Worm (Caenorhabditis elegans) whole organism, L1 larva: ENCODE data around the gene T09E8.4.

Source experiments
- alr-1 ChIP-seq: fragments of 200-800 bp; sonication (Bioruptor generic); optimal IDR thresholded peaks from 2 replicates; lab custom pipeline; 2018; ENCODE audit warnings: borderline replicate concordance, mild to moderate bottlenecking, missing genetic modification characterization, missing compliant biosample characterization
- blmp-1 ChIP-seq: fragments of 150-350 bp; optimal IDR thresholded peaks from 2 replicates; lab custom pipeline; 2014; ENCODE audit warnings: missing biosample characterization, missing genetic modification characterization
- ceh-63 ChIP-seq: fragments of 200-800 bp; sonication (Bioruptor generic); optimal IDR thresholded peaks from 2 replicates; lab custom pipeline; 2018; ENCODE audit warnings: mild to moderate bottlenecking, missing genetic modification characterization, missing compliant biosample characterization
- ceh-88 ChIP-seq: fragments of 200-800 bp; sonication (Bioruptor generic); IDR thresholded peaks from 2 replicates; pipeline ENCODE4 v1.3.6; 2022; ENCODE audit warnings: missing genetic modification characterization, missing compliant biosample characterization
- efl-1 ChIP-seq, 4 experiments: fragments of 150-350 bp; optimal IDR thresholded peaks in 3 of 4; peaks in 1 of 4; 1 replicate in 1 of 4; 2 replicates in 3 of 4; lab custom pipeline; 2014; ENCODE audit warnings: missing biosample characterization in 2 of 4, missing genetic modification characterization in 2 of 4, missing genetic modification reagents in 2 of 4
- efl-3 ChIP-seq: fragments of 200-800 bp; sonication (Bioruptor generic); optimal IDR thresholded peaks from 2 replicates; lab custom pipeline; 2018; ENCODE audit warnings: mild to moderate bottlenecking, missing genetic modification characterization, missing compliant biosample characterization
- egl-27 ChIP-seq, 2 experiments: fragments of 150-350 bp in 1 of 2; sonication (generic microtip); optimal IDR thresholded peaks; 3 replicates each; lab custom pipeline; 2017 to 2018; ENCODE audit warnings: missing biosample characterization in 2 of 2, missing genetic modification characterization in 2 of 2, missing genetic modification reagents in 2 of 2
- elt-2 ChIP-seq: sonication (generic microtip); optimal IDR thresholded peaks from 2 replicates; lab custom pipeline; 2016; ENCODE audit warnings: missing genetic modification characterization, mild to moderate bottlenecking, inconsistent platforms, missing compliant biosample characterization, missing genetic modification reagents
- elt-3 ChIP-seq, 6 experiments: fragments of 150-350 bp in 1 of 6; sonication (generic microtip); optimal IDR thresholded peaks; 2 replicates each; lab custom pipeline; 2017 to 2018; ENCODE audit warnings: missing biosample characterization in 6 of 6, missing genetic modification characterization in 6 of 6, inconsistent platforms in 1 of 6
- ets-5 ChIP-seq: fragments of 200-800 bp; sonication (Bioruptor generic); IDR thresholded peaks from 2 replicates; pipeline ENCODE4 v1.3.6; 2022; ENCODE audit warnings: missing genetic modification characterization, missing compliant biosample characterization
- fkh-10 ChIP-seq: sonication (generic microtip); optimal IDR thresholded peaks from 2 replicates; lab custom pipeline; 2017; ENCODE audit warnings: missing biosample characterization, missing genetic modification reagents, missing genetic modification characterization
- fkh-8 ChIP-seq: sonication (generic microtip); optimal IDR thresholded peaks from 2 replicates; lab custom pipeline; 2016; ENCODE audit warnings: mild to moderate bottlenecking, missing genetic modification characterization, missing compliant biosample characterization
- fos-1 ChIP-seq: fragments of 150-350 bp; optimal IDR thresholded peaks from 2 replicates; lab custom pipeline; 2014; ENCODE audit warnings: missing biosample characterization, missing genetic modification characterization
- grh-1 ChIP-seq: fragments of 200-800 bp; sonication (Bioruptor generic); IDR thresholded peaks from 2 replicates; pipeline ENCODE4 v1.3.6; 2022; ENCODE audit warnings: missing genetic modification reagents, missing genetic modification characterization, missing compliant biosample characterization
- hpl-2 ChIP-seq: fragments of 150-350 bp; optimal IDR thresholded peaks from 2 replicates; lab custom pipeline; 2014; ENCODE audit warnings: missing biosample characterization, missing genetic modification reagents, missing genetic modification characterization
- irx-1 ChIP-seq: sonication (generic microtip); optimal IDR thresholded peaks from 2 replicates; lab custom pipeline; 2016; ENCODE audit warnings: missing genetic modification characterization, missing compliant biosample characterization
- jun-1 ChIP-seq: fragments of 150-350 bp; optimal IDR thresholded peaks from 2 replicates; lab custom pipeline; 2014; ENCODE audit warnings: missing biosample characterization, missing genetic modification reagents, missing genetic modification characterization
- lin-14 ChIP-seq: fragments of 200-800 bp; sonication (Bioruptor generic); optimal IDR thresholded peaks from 2 replicates; lab custom pipeline; 2018; ENCODE audit warnings: mild to moderate bottlenecking, missing genetic modification characterization, moderate library complexity, missing compliant biosample characterization
- lin-15B ChIP-seq: fragments of 150-350 bp; sonication (generic microtip); optimal IDR thresholded peaks from 3 replicates; lab custom pipeline; 2014; ENCODE audit warnings: missing biosample characterization, missing genetic modification characterization
- lin-35 ChIP-seq, 2 experiments: fragments of 150-350 bp; optimal IDR thresholded peaks; 2 replicates each; lab custom pipeline; 2014; ENCODE audit warnings: missing biosample characterization in 2 of 2, missing genetic modification characterization in 2 of 2, missing genetic modification reagents in 2 of 2
- lir-3 ChIP-seq: sonication (generic microtip); optimal IDR thresholded peaks from 2 replicates; lab custom pipeline; 2016; ENCODE audit warnings: mild to moderate bottlenecking, missing genetic modification characterization, moderate library complexity, missing compliant biosample characterization; ENCODE audit not compliant: poor library complexity
- mab-9 ChIP-seq: fragments of 200-800 bp; sonication (Bioruptor generic); IDR thresholded peaks from 2 replicates; pipeline ENCODE4 v1.3.6; 2022; ENCODE audit warnings: missing genetic modification reagents, missing genetic modification characterization, missing compliant biosample characterization
- mef-2 ChIP-seq: fragments of 150-350 bp; optimal IDR thresholded peaks from 2 replicates; lab custom pipeline; 2014; ENCODE audit warnings: missing biosample characterization, missing genetic modification characterization
- nhr-20 ChIP-seq: sonication (generic microtip); optimal IDR thresholded peaks from 2 replicates; lab custom pipeline; 2016; ENCODE audit warnings: mild to moderate bottlenecking, missing genetic modification characterization, missing compliant biosample characterization
- nhr-237 ChIP-seq: fragments of 150-350 bp; optimal IDR thresholded peaks from 2 replicates; lab custom pipeline; 2014; ENCODE audit warnings: missing biosample characterization, missing genetic modification characterization
- nhr-84 ChIP-seq: sonication (generic microtip); optimal IDR thresholded peaks from 2 replicates; lab custom pipeline; 2017; ENCODE audit warnings: missing biosample characterization, missing genetic modification characterization
- nhr-85 ChIP-seq: sonication (generic microtip); peaks from one replicate; lab custom pipeline; 2016; ENCODE audit warnings: missing genetic modification characterization, inconsistent platforms, missing compliant biosample characterization
- nhr-90 ChIP-seq: sonication (generic microtip); optimal IDR thresholded peaks from 2 replicates; lab custom pipeline; 2016; ENCODE audit warnings: mild to moderate bottlenecking, missing genetic modification characterization, missing compliant biosample characterization; ENCODE audit not compliant: poor library complexity
- pag-3 ChIP-seq: sonication (generic microtip); optimal IDR thresholded peaks from 2 replicates; lab custom pipeline; 2017; ENCODE audit warnings: missing genetic modification characterization, mild to moderate bottlenecking, missing compliant biosample characterization, antibody characterized with exemption, borderline replicate concordance; ENCODE audit not compliant: insufficient read depth
- pax-3 ChIP-seq: fragments of 200-800 bp; sonication (Bioruptor generic); optimal IDR thresholded peaks from 2 replicates; lab custom pipeline; 2018; ENCODE audit warnings: mild to moderate bottlenecking, missing genetic modification characterization, moderate library complexity, missing compliant biosample characterization
- rnt-1 ChIP-seq: sonication (generic microtip); optimal IDR thresholded peaks from 2 replicates; lab custom pipeline; 2016; ENCODE audit warnings: mild to moderate bottlenecking, missing genetic modification characterization, moderate library complexity, missing compliant biosample characterization
- snpc-4 ChIP-seq: fragments of 150-350 bp; optimal IDR thresholded peaks from 2 replicates; lab custom pipeline; 2014; ENCODE audit warnings: missing biosample characterization, missing genetic modification characterization
- snu-23 ChIP-seq: sonication (generic microtip); optimal IDR thresholded peaks from 2 replicates; lab custom pipeline; 2016; ENCODE audit warnings: missing genetic modification characterization, missing compliant biosample characterization
- swsn-7 ChIP-seq: sonication (generic microtip); optimal IDR thresholded peaks from 2 replicates; lab custom pipeline; 2016; ENCODE audit warnings: missing genetic modification characterization, missing compliant biosample characterization
- unc-130 ChIP-seq: fragments of 150-350 bp; optimal IDR thresholded peaks from 2 replicates; lab custom pipeline; 2017; ENCODE audit warnings: missing biosample characterization, missing genetic modification characterization, inconsistent platforms
- unc-30 ChIP-seq: sonication (generic microtip); optimal IDR thresholded peaks from 2 replicates; lab custom pipeline; 2017; ENCODE audit warnings: missing biosample characterization, missing genetic modification characterization
- unc-86 ChIP-seq: sonication (generic microtip); optimal IDR thresholded peaks from 2 replicates; lab custom pipeline; 2016; ENCODE audit warnings: missing genetic modification characterization, missing compliant biosample characterization
- unc-98 ChIP-seq: fragments of 200-800 bp; sonication (Bioruptor generic); IDR thresholded peaks from 2 replicates; pipeline ENCODE4 v1.3.6; 2022; ENCODE audit warnings: missing genetic modification characterization, missing compliant biosample characterization
- zip-4 ChIP-seq: fragments of 200-800 bp; sonication (Bioruptor generic); optimal IDR thresholded peaks from 2 replicates; lab custom pipeline; 2018; ENCODE audit warnings: mild to moderate bottlenecking, missing genetic modification characterization, moderate library complexity, missing compliant biosample characterization
- ztf-11 ChIP-seq, 2 experiments: sonication (generic microtip); optimal IDR thresholded peaks; 2 replicates each; lab custom pipeline; 2016 to 2017; ENCODE audit warnings: missing genetic modification characterization in 2 of 2, missing biosample characterization in 1 of 2, missing compliant biosample characterization in 1 of 2

The T09E8.4 gene

ce11 chrV:13173718-13174117 is 10.3 kb downstream of the T09E8.4 start:
- TF ChIP-seq nhr-90 (tag; lab: Kevin White, UChicago) (no peak), fkh-10 (GFP tag; lab: Kevin White, UChicago) (no peak), efl-3 (no peak), ztf-11 (tag; optimal IDR thresholded peaks at IDR 0.05; lab: Kevin White, UChicago) (no peak), grh-1 (0 out of 2 replicates have a peak, but pooled peaks have one; percentile 17), unc-98 (GFP tag; lab: Robert Waterston, UW) (no peak), nhr-84 (no peak), mef-2 (tag; lab: Kevin White, UChicago) (no peak), mab-9 (GFP tag; lab: Robert Waterston, UW) (no peak), nhr-85 (tag; lab: Kevin White, UChicago) (no peak), blmp-1 (tag; lab: Kevin White, UChicago) (peak; percentile 93), hpl-2 (no peak), elt-3 (tag; optimal IDR thresholded peaks at IDR 0.05; lab: Kevin White, UChicago) (peak in 5 of 6 experiments; percentile 34 to 86 (median 76))

- TF ChIP-seq lin-14 (GFP tag; lab: Kevin White, UChicago) (peak; percentile 40), blmp-1 (tag; lab: Kevin White, UChicago) (peak; percentile 21), snpc-4 (tag; lab: Kevin White, UChicago) (no peak), zip-4 (GFP tag; lab: Kevin White, UChicago) (no peak), efl-3 (no peak)
Observed at ce11 chrV:13170497-13170896, 13.5 kb downstream of the T09E8.4 start.

- TF ChIP-seq swsn-7 (tag; lab: Kevin White, UChicago) (no peak), elt-2 (tag; lab: Kevin White, UChicago) (no peak), nhr-237 (tag; lab: Kevin White, UChicago) (no peak), lin-15B (no peak), nhr-85 (tag; lab: Kevin White, UChicago) (no peak), lin-14 (GFP tag; lab: Kevin White, UChicago) (peak; percentile 60)
Observed at ce11 chrV:13166582-13166981, 17.5 kb downstream of the T09E8.4 start.

- TF ChIP-seq unc-30 (tag; lab: Kevin White, UChicago) (no peak), egl-27 (tag; optimal IDR thresholded peaks at IDR 0.05; lab: Kevin White, UChicago) (no peak), pag-3 (tag; lab: Kevin White, UChicago) (no peak), snpc-4 (tag; lab: Kevin White, UChicago) (no peak), rnt-1 (tag; lab: Kevin White, UChicago) (no peak), fkh-10 (GFP tag; lab: Kevin White, UChicago) (peak; percentile 76), lin-14 (GFP tag; lab: Kevin White, UChicago) (peak; percentile 27), unc-86 (tag; lab: Kevin White, UChicago) (no peak), zip-4 (GFP tag; lab: Kevin White, UChicago) (no peak), ets-5 (GFP tag; lab: Robert Waterston, UW) (no peak), ceh-63 (GFP tag; lab: Kevin White, UChicago) (no peak), unc-130 (tag; lab: Kevin White, UChicago) (no peak)
Observed at ce11 chrV:13165244-13165643, 18.8 kb downstream of the T09E8.4 start.

ce11 chrV:13163841-13164240 is 20.2 kb downstream of the T09E8.4 start:
- TF ChIP-seq pax-3 (tag; lab: Kevin White, UChicago) (peak; percentile 54), lin-14 (GFP tag; lab: Kevin White, UChicago) (peak; percentile 6), nhr-20 (tag; lab: Kevin White, UChicago) (peak; percentile 15), snu-23 (no peak), elt-2 (tag; lab: Kevin White, UChicago) (peak; percentile 60), irx-1 (no peak), efl-1 (optimal IDR thresholded peaks at IDR 0.05; lab: Kevin White, UChicago) (no peak), efl-1 (GFP tag; optimal IDR thresholded peaks at IDR 0.05 in 1 of 2; lab: Kevin White, UChicago) (peak in 1 of 2 experiments; percentile 12), lir-3 (tag; lab: Kevin White, UChicago) (no peak), ceh-88 (GFP tag; lab: Robert Waterston, UW) (no peak), fkh-8 (no peak), fos-1 (tag; lab: Kevin White, UChicago) (no peak), jun-1 (tag; lab: Kevin White, UChicago) (peak; percentile 11), rnt-1 (tag; lab: Kevin White, UChicago) (no peak), lin-35 (GFP tag; optimal IDR thresholded peaks at IDR 0.05; lab: Kevin White, UChicago) (peak in 1 of 2 experiments; percentile 34), alr-1 (tag; lab: Kevin White, UChicago) (no peak)
